Fruit fly (Drosophila melanogaster) whole organism, embryonic: Measurements from ENCODE around the gene CG3119.

ENCODE experiments used
- B-H2 ChIP-seq: fragments of 200-800 bp; sonication (Bioruptor generic); optimal IDR thresholded peaks from 2 replicates; lab custom pipeline; 2018; ENCODE audit warnings: missing biosample characterization, mild to moderate bottlenecking, missing genetic modification characterization
- CG10209 ChIP-seq: fragments of 200-800 bp; sonication (Bioruptor generic); optimal IDR thresholded peaks from 3 replicates; lab custom pipeline; 2017; ENCODE audit warnings: missing biosample characterization, mild to moderate bottlenecking, missing genetic modification characterization, missing genetic modification reagents
- CG10462 ChIP-seq: fragments of 200-800 bp; sonication (Bioruptor generic); optimal IDR thresholded peaks from 2 replicates; lab custom pipeline; 2016; ENCODE audit warnings: missing biosample characterization, missing genetic modification characterization
- CG11398 ChIP-seq: fragments of 200-800 bp; sonication (Bioruptor generic); optimal IDR thresholded peaks from 2 replicates; lab custom pipeline; 2016; ENCODE audit warnings: missing biosample characterization, missing genetic modification characterization
- CG11504 ChIP-seq: fragments of 200-800 bp; sonication (Bioruptor generic); optimal IDR thresholded peaks from 3 replicates; lab custom pipeline; 2019; ENCODE audit warnings: missing biosample characterization, mild to moderate bottlenecking, missing genetic modification characterization, moderate library complexity
- CG11695 ChIP-seq: fragments of 200-800 bp; sonication (Bioruptor generic); IDR thresholded peaks from 3 replicates; pipeline ENCODE4 v1.3.6; 2022; ENCODE audit warnings: missing biosample characterization, missing genetic modification characterization
- CG12104 ChIP-seq: fragments of 200-800 bp; sonication (Bioruptor generic); optimal IDR thresholded peaks from 3 replicates; lab custom pipeline; 2016; ENCODE audit warnings: missing biosample characterization, missing genetic modification characterization
- CG12219 ChIP-seq: fragments of 200-800 bp; sonication (Bioruptor generic); optimal IDR thresholded peaks from 3 replicates; lab custom pipeline; 2018; ENCODE audit warnings: missing biosample characterization, mild to moderate bottlenecking, missing genetic modification characterization
- CG14860 ChIP-seq: fragments of 200-800 bp; sonication (Bioruptor generic); IDR thresholded peaks from 3 replicates; pipeline ENCODE4 v1.3.6; 2022; ENCODE audit warnings: missing biosample characterization, missing genetic modification characterization; ENCODE audit not compliant: partially characterized antibody
- CG15514 ChIP-seq: fragments of 200-800 bp; sonication (Bioruptor generic); optimal IDR thresholded peaks from 3 replicates; lab custom pipeline; 2017; ENCODE audit warnings: missing biosample characterization, missing genetic modification characterization, mild to moderate bottlenecking, moderate library complexity, missing genetic modification reagents
- CG16815 ChIP-seq: fragments of 200-800 bp; sonication (Bioruptor generic); optimal IDR thresholded peaks from 3 replicates; lab custom pipeline; 2017; ENCODE audit warnings: missing biosample characterization, mild to moderate bottlenecking, missing genetic modification characterization
- CG18619 ChIP-seq: fragments of 200-800 bp; sonication (Bioruptor generic); optimal IDR thresholded peaks from 3 replicates; lab custom pipeline; 2017; ENCODE audit warnings: missing biosample characterization, mild to moderate bottlenecking, missing genetic modification characterization
- CG2129 ChIP-seq: fragments of 200-800 bp; sonication (Bioruptor generic); IDR thresholded peaks from 2 replicates; pipeline ENCODE4 v1.3.6; 2022; ENCODE audit warnings: missing biosample characterization, missing genetic modification characterization; ENCODE audit not compliant: partially characterized antibody
- CG33213 ChIP-seq: fragments of 200-800 bp; sonication (Bioruptor generic); optimal IDR thresholded peaks from 3 replicates; lab custom pipeline; 2016; ENCODE audit warnings: missing biosample characterization, missing genetic modification characterization
- CG4328 ChIP-seq: fragments of 200-800 bp; sonication (Bioruptor generic); optimal IDR thresholded peaks from 3 replicates; lab custom pipeline; 2017; ENCODE audit warnings: missing biosample characterization, missing genetic modification reagents, missing genetic modification characterization
- CG6683 ChIP-seq: fragments of 200-800 bp; sonication (Bioruptor generic); optimal IDR thresholded peaks from 2 replicates; lab custom pipeline; 2017; ENCODE audit warnings: missing biosample characterization, mild to moderate bottlenecking, missing genetic modification characterization, missing genetic modification reagents
- CG6689 ChIP-seq: fragments of 200-800 bp; sonication (Bioruptor generic); IDR thresholded peaks from 2 replicates; pipeline ENCODE4 v1.3.6; 2022; ENCODE audit warnings: missing biosample characterization, missing genetic modification characterization
- CG6765 ChIP-seq: fragments of 200-800 bp; sonication (Bioruptor generic); optimal IDR thresholded peaks from 3 replicates; lab custom pipeline; 2017; ENCODE audit warnings: missing biosample characterization, mild to moderate bottlenecking, missing genetic modification characterization
- CG6791 ChIP-seq: fragments of 200-800 bp; sonication (Bioruptor generic); IDR thresholded peaks from 3 replicates; pipeline ENCODE4 v1.3.6; 2022; ENCODE audit warnings: missing biosample characterization, missing genetic modification characterization; ENCODE audit not compliant: partially characterized antibody
- CG7372 ChIP-seq: fragments of 200-800 bp; sonication (Bioruptor generic); IDR thresholded peaks from 2 replicates; pipeline ENCODE4 v1.3.6; 2022; ENCODE audit warnings: missing biosample characterization, missing genetic modification characterization
- CG8924 ChIP-seq: fragments of 200-800 bp; optimal IDR thresholded peaks from 3 replicates; lab custom pipeline; 2019; ENCODE audit warnings: missing biosample characterization, mild to moderate bottlenecking, missing genetic modification characterization, moderate library complexity
- Dll ChIP-seq: fragments of 200-800 bp; sonication (Bioruptor generic); IDR thresholded peaks from 4 replicates; pipeline ENCODE4 v1.3.6; 2022; ENCODE audit warnings: missing biosample characterization, missing genetic modification characterization; ENCODE audit not compliant: partially characterized antibody
- Doc3 ChIP-seq: fragments of 200-800 bp; sonication (Bioruptor generic); IDR thresholded peaks from 3 replicates; pipeline ENCODE4 v1.3.6; 2022; ENCODE audit warnings: missing biosample characterization, missing genetic modification characterization; ENCODE audit not compliant: partially characterized antibody
- Hand ChIP-seq: fragments of 200-800 bp; sonication (Bioruptor generic); optimal IDR thresholded peaks from 2 replicates; lab custom pipeline; 2017; ENCODE audit warnings: mild to moderate bottlenecking, missing biosample characterization, missing genetic modification reagents, missing genetic modification characterization
- Hmx ChIP-seq: fragments of 200-800 bp; sonication (Bioruptor generic); optimal IDR thresholded peaks from 2 replicates; lab custom pipeline; 2016; ENCODE audit warnings: missing biosample characterization, missing genetic modification characterization
- Hr3 ChIP-seq: fragments of 200-800 bp; sonication (Bioruptor generic); optimal IDR thresholded peaks from 3 replicates; lab custom pipeline; 2016; ENCODE audit warnings: missing biosample characterization, missing genetic modification characterization
- NC2α ChIP-seq: fragments of 200-800 bp; sonication (Bioruptor generic); optimal IDR thresholded peaks from 2 replicates; lab custom pipeline; 2016; ENCODE audit warnings: missing biosample characterization, missing genetic modification characterization
- NC2β ChIP-seq: fragments of 200-800 bp; sonication (Bioruptor generic); optimal IDR thresholded peaks from 2 replicates; lab custom pipeline; 2016; ENCODE audit warnings: missing biosample characterization, missing genetic modification characterization
- Xbp1 ChIP-seq: fragments of 200-800 bp; sonication (Bioruptor generic); optimal IDR thresholded peaks from 3 replicates; lab custom pipeline; 2016; ENCODE audit warnings: missing biosample characterization, mild to moderate bottlenecking, missing genetic modification characterization
- ara ChIP-seq: fragments of 200-800 bp; sonication (Bioruptor generic); IDR thresholded peaks from 2 replicates; pipeline ENCODE4 v1.3.6; 2022; ENCODE audit warnings: missing biosample characterization, missing genetic modification characterization
- bigmax ChIP-seq: fragments of 200-800 bp; sonication (Bioruptor generic); optimal IDR thresholded peaks from 2 replicates; lab custom pipeline; 2018; ENCODE audit warnings: missing biosample characterization, mild to moderate bottlenecking, missing genetic modification characterization
- crc ChIP-seq: fragments of 200-800 bp; sonication (Bioruptor generic); optimal IDR thresholded peaks from 2 replicates; lab custom pipeline; 2016; ENCODE audit warnings: missing biosample characterization, missing genetic modification characterization
- dmrt11E ChIP-seq: fragments of 200-800 bp; sonication (Bioruptor generic); optimal IDR thresholded peaks from 3 replicates; lab custom pipeline; 2018; ENCODE audit warnings: missing biosample characterization, mild to moderate bottlenecking, missing genetic modification characterization, moderate library complexity
- fd64A ChIP-seq: fragments of 200-800 bp; sonication (Bioruptor generic); optimal IDR thresholded peaks from 3 replicates; lab custom pipeline; 2018; ENCODE audit warnings: missing biosample characterization, mild to moderate bottlenecking, missing genetic modification characterization
- gce ChIP-seq: fragments of 200-800 bp; sonication (Bioruptor generic); IDR thresholded peaks from 3 replicates; pipeline ENCODE4 v1.3.6; 2022; ENCODE audit warnings: missing biosample characterization, missing genetic modification characterization
- gcm ChIP-seq: fragments of 200-800 bp; sonication (Bioruptor generic); optimal IDR thresholded peaks from 2 replicates; lab custom pipeline; 2019; ENCODE audit warnings: missing biosample characterization, mild to moderate bottlenecking, missing genetic modification characterization, moderate library complexity
- her ChIP-seq: fragments of 200-800 bp; sonication (Bioruptor generic); optimal IDR thresholded peaks from 2 replicates; lab custom pipeline; 2016; ENCODE audit warnings: missing biosample characterization, missing genetic modification characterization
- ind ChIP-seq: fragments of 200-800 bp; sonication (Bioruptor generic); optimal IDR thresholded peaks from 3 replicates; lab custom pipeline; 2016; ENCODE audit warnings: missing biosample characterization, missing genetic modification characterization
- kah ChIP-seq: fragments of 200-800 bp; sonication (Bioruptor generic); optimal IDR thresholded peaks from 2 replicates; lab custom pipeline; 2018; ENCODE audit warnings: missing biosample characterization, mild to moderate bottlenecking, missing genetic modification characterization
- kay ChIP-seq: fragments of 200-800 bp; sonication (Bioruptor generic); optimal IDR thresholded peaks from 2 replicates; lab custom pipeline; 2016; ENCODE audit warnings: missing biosample characterization, missing genetic modification characterization
- mam ChIP-seq: fragments of 200-800 bp; sonication (Bioruptor generic); optimal IDR thresholded peaks from 3 replicates; lab custom pipeline; 2016; ENCODE audit warnings: missing biosample characterization, missing genetic modification characterization
- mirr ChIP-seq: fragments of 200-800 bp; sonication (Bioruptor generic); optimal IDR thresholded peaks from 3 replicates; lab custom pipeline; 2018; ENCODE audit warnings: missing biosample characterization, mild to moderate bottlenecking, missing genetic modification characterization
- peb ChIP-seq: fragments of 200-800 bp; sonication (Bioruptor generic); IDR thresholded peaks from 2 replicates; pipeline ENCODE4 v1.3.6; 2022; ENCODE audit warnings: missing biosample characterization, missing genetic modification characterization
- psq ChIP-seq: fragments of 200-800 bp; sonication (Bioruptor generic); optimal IDR thresholded peaks from 2 replicates; lab custom pipeline; 2017; ENCODE audit warnings: missing biosample characterization, missing genetic modification characterization
- row ChIP-seq: fragments of 200-800 bp; sonication (Bioruptor generic); IDR thresholded peaks from 3 replicates; pipeline ENCODE4 v1.3.6; 2022; ENCODE audit warnings: missing biosample characterization, missing genetic modification characterization
- sd ChIP-seq: fragments of 200-800 bp; sonication (Bioruptor generic); optimal IDR thresholded peaks from 3 replicates; lab custom pipeline; 2018; ENCODE audit warnings: missing biosample characterization, mild to moderate bottlenecking, missing genetic modification characterization, moderate library complexity
- sob ChIP-seq: fragments of 200-800 bp; sonication (Bioruptor generic); IDR thresholded peaks from 2 replicates; pipeline ENCODE4 v1.3.6; 2022; ENCODE audit warnings: missing biosample characterization, missing genetic modification characterization
- wdn ChIP-seq: fragments of 200-800 bp; sonication (Bioruptor generic); IDR thresholded peaks from 2 replicates; pipeline ENCODE4 v1.3.6; 2022; ENCODE audit warnings: missing biosample characterization, missing genetic modification characterization
- wek ChIP-seq: fragments of 200-800 bp; sonication (Bioruptor generic); optimal IDR thresholded peaks from 3 replicates; lab custom pipeline; 2018; ENCODE audit warnings: missing biosample characterization, mild to moderate bottlenecking, missing genetic modification characterization, moderate library complexity
- zen ChIP-seq: fragments of 200-800 bp; sonication (Bioruptor generic); optimal IDR thresholded peaks from 3 replicates; lab custom pipeline; 2018; ENCODE audit warnings: missing biosample characterization, mild to moderate bottlenecking, missing genetic modification characterization, moderate library complexity

CG3119 gene

dm6 chr2L:2878859-2879258, 41.2 kb upstream of the CG3119 start, which contains the start of gene RabGGTb (continued):
- TF ChIP-seq ara (GFP tag; lab: Robert Waterston, UW) (peak; percentile 65; the same call in 1 of the 2 replicates), crc (GFP tag; lab: Kevin White, UChicago) (peak; percentile 26), CG33213 (GFP tag; lab: Kevin White, UChicago) (peak; percentile 26), CG7372 (GFP tag; lab: Robert Waterston, UW) (peak; percentile 62), CG8924 (tag; lab: Kevin White, UChicago) (peak; percentile 34), Hmx (GFP tag; lab: Kevin White, UChicago) (peak; percentile 13), sd (tag; lab: Kevin White, UChicago) (peak; percentile 19), CG6689 (peak; percentile 45; the same call in 1 of the 2 replicates), kay (peak; percentile 77), fd64A (GFP tag; lab: Kevin White, UChicago) (no peak), Doc3 (GFP tag; lab: Robert Waterston, UW) (peak; percentile 47; the same call in 2 of the 3 replicates), CG10209 (GFP tag; lab: Kevin White, UChicago) (peak; percentile 41), CG6765 (peak; percentile 28), gcm (GFP tag; lab: Kevin White, UChicago) (peak; percentile 35), CG14860 (GFP tag; lab: Robert Waterston, UW) (no peak), B-H2 (GFP tag; lab: Kevin White, UChicago) (peak; percentile 65), CG4328 (GFP tag; lab: Kevin White, UChicago) (peak; percentile 33), dmrt11E (tag; lab: Kevin White, UChicago) (peak; percentile 14), CG18619 (peak; percentile 44), her (GFP tag; lab: Kevin White, UChicago) (peak; percentile 24), CG6791 (GFP tag; lab: Robert Waterston, UW) (0 out of 3 replicates have a peak, but pooled peaks have one; percentile 32), CG16815 (GFP tag; lab: Kevin White, UChicago) (no peak), CG11504 (tag; lab: Kevin White, UChicago) (peak; percentile 47), CG11398 (peak; percentile 41), wdn (GFP tag; lab: Robert Waterston, UW) (peak; percentile 65), CG12104 (GFP tag; lab: Kevin White, UChicago) (no peak), bigmax (GFP tag; lab: Kevin White, UChicago) (peak; percentile 69), zen (tag; lab: Kevin White, UChicago) (peak; percentile 31), Xbp1 (peak; percentile 56), Hand (GFP tag; lab: Kevin White, UChicago) (peak; percentile 41), CG12219 (GFP tag; lab: Kevin White, UChicago) (peak; percentile 41), gce (peak; percentile 54; the same call in 1 of the 3 replicates), wek (GFP tag; lab: Kevin White, UChicago) (no peak), sob (GFP tag; lab: Robert Waterston, UW) (peak; percentile 83), kah (GFP tag; lab: Kevin White, UChicago) (peak; percentile 20), mirr (GFP tag; lab: Kevin White, UChicago) (peak; percentile 36), Hr3 (GFP tag; lab: Kevin White, UChicago) (peak; percentile 33), CG11695 (peak; percentile 64; the same call in 2 of the 3 replicates), ind (GFP tag; lab: Kevin White, UChicago) (peak; percentile 38), CG15514 (GFP tag; lab: Kevin White, UChicago) (no peak), CG6683 (GFP tag; lab: Kevin White, UChicago) (no peak), NC2α (GFP tag; lab: Kevin White, UChicago) (peak; percentile 20), peb (GFP tag; lab: Robert Waterston, UW) (peak; percentile 37; the same call in 1 of the 2 replicates), mam (GFP tag; lab: Kevin White, UChicago) (peak; percentile 74), psq (no peak), row (GFP tag; lab: Robert Waterston, UW) (peak; percentile 92), NC2β (no peak), CG2129 (GFP tag; lab: Robert Waterston, UW) (no peak), CG10462 (GFP tag; lab: Kevin White, UChicago) (no peak), Dll (GFP tag; lab: Robert Waterston, UW) (peak; percentile 57; the same call in 1 of the 4 replicates)
